Worm (Caenorhabditis elegans): Measurements from ENCODE around the gene chup-1.

- TF ChIP-seq F13H6.1 (tag; optimal IDR thresholded peaks at IDR 0.05) (peak; percentile 37), nhr-129 (tag; optimal IDR thresholded peaks at IDR 0.05) (peak; percentile 50), ztf-4 (tag; optimal IDR thresholded peaks at IDR 0.05) (no peak), sem-4 (tag; optimal IDR thresholded peaks at IDR 0.05) (no peak), snpc-4 (tag; optimal IDR thresholded peaks at IDR 0.05) (no peak), nhr-12 (tag; optimal IDR thresholded peaks at IDR 0.05) (no peak), aly-2 (tag; optimal IDR thresholded peaks at IDR 0.05) (no peak)
Observed at ce11 chrX:8786687-8787086, 5.3 kb upstream of the chup-1 start.

All from whole organism, L2 larva.